Worm (Caenorhabditis elegans): ENCODE data around the gene F20G2.1.

F20G2.1 gene

DNA sequence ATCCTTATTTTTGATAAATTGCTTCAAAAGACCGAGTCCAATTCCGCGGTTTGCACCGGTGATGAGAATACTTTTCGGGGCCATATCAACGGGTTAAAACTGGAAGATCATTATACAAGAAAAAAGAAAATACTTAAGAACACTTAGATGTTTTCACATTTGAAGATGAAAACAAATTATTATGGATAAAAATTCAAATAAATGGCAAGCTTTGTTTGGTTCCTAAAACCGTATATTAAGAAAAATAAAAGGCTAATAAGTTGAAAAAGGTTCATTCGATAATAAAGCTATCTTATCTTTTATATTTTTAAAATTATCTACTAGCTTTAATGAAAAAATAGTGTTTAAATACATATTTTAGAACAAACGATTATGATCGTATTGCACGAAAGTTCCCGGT lies at the start of gene F20G2.1:
TSS of gene F20G2.1 (minus strand) at position 101 of the 400 bp plus-strand sequence.
- no peak for TF ChIP-seq T22C8.4 (GFP tag; IDR thresholded peaks at IDR 0.05)
- TF ChIP-seq ref-1 (GFP tag; conservative IDR thresholded peaks at IDR 0.05) = no peak
- TF ChIP-seq ztf-29 (GFP tag; IDR thresholded peaks at IDR 0.05) = no peak
- TF ChIP-seq flt-1 (GFP tag; IDR thresholded peaks at IDR 0.05) = no peak
- TF ChIP-seq klf-2 (GFP tag; conservative IDR thresholded peaks at IDR 0.05) = no peak
- TF ChIP-seq med-1 (GFP tag; optimal IDR thresholded peaks at IDR 0.05; ENCODE audit: insufficient read depth) = no peak
- no peak for TF ChIP-seq tab-1 (GFP tag; IDR thresholded peaks at IDR 0.05)
- TF ChIP-seq cog-1 (tag; optimal IDR thresholded peaks at IDR 0.05) = no peak
- TF ChIP-seq ztf-23 (GFP tag; IDR thresholded peaks at IDR 0.05) = no peak

DNA sequence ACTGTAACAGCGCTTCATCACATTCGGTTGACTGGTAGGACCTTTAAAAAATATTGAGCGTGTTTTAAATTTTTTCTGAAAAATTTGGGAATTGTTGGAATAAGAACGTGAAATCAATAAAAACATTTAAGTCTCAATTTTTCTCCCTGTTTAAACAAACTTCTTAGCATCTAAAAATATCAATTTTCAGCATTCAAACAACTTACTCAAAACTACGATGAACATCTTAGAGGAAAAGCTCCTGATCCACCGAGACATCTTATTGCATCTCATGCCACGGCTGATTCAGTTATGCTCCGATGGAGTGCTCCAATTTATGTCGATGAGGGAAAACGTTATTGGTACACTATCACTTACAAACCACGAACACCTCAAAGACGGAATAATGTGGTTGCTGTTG lies 45.8 kb upstream of the F20G2.1 start:
- TF ChIP-seq T22C8.4 (GFP tag; IDR thresholded peaks at IDR 0.05) = no peak
- TF ChIP-seq tab-1 (GFP tag; IDR thresholded peaks at IDR 0.05) = no peak
- no peak for TF ChIP-seq flt-1 (GFP tag; IDR thresholded peaks at IDR 0.05)
- TF ChIP-seq ztf-29 (GFP tag; IDR thresholded peaks at IDR 0.05) = no peak
- no peak for TF ChIP-seq ref-1 (GFP tag; conservative IDR thresholded peaks at IDR 0.05)
- no peak for TF ChIP-seq med-1 (GFP tag; optimal IDR thresholded peaks at IDR 0.05; ENCODE audit: insufficient read depth)
- TF ChIP-seq klf-2 (GFP tag; conservative IDR thresholded peaks at IDR 0.05) = no peak
- no peak for TF ChIP-seq cog-1 (tag; optimal IDR thresholded peaks at IDR 0.05)
- no peak for TF ChIP-seq ztf-23 (GFP tag; IDR thresholded peaks at IDR 0.05)

DNA sequence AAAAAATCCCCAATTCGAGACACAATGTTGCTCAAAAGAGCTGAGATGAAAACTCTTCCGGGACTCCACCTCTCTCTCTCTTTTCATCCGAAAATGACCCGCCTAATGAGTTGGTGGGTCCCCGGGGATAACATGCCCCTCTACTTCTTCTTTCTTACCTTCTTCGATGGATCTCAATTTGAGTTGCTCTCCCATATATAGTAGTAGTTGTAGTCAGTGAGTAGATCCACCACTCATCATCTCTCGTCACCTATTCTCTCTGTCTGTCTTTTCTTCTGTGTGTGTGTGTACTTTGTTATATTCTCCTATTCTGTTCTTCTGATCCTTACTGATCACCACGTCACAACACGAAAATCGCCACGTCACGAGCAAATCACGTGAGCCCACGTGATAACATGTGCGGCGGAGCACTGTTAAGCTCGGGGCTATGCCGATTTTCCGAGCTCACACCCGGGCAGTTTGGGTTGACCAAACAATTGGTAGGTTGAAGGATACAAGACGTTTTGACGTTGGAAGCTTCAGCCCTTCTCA lies 42.9 kb upstream of the F20G2.1 start, which contains the start of gene twk-32:
TSS of gene twk-32 (plus strand) at position 396 of the 531 bp plus-strand sequence.
- TF ChIP-seq ztf-23 (GFP tag; IDR thresholded peaks at IDR 0.05) (no peak), klf-2 (GFP tag; conservative IDR thresholded peaks at IDR 0.05) (no peak), tab-1 (GFP tag; IDR thresholded peaks at IDR 0.05) (no peak), med-1 (GFP tag; optimal IDR thresholded peaks at IDR 0.05; ENCODE audit: insufficient read depth) (no peak), T22C8.4 (GFP tag; IDR thresholded peaks at IDR 0.05) (no peak), flt-1 (GFP tag; IDR thresholded peaks at IDR 0.05) (no peak)

DNA sequence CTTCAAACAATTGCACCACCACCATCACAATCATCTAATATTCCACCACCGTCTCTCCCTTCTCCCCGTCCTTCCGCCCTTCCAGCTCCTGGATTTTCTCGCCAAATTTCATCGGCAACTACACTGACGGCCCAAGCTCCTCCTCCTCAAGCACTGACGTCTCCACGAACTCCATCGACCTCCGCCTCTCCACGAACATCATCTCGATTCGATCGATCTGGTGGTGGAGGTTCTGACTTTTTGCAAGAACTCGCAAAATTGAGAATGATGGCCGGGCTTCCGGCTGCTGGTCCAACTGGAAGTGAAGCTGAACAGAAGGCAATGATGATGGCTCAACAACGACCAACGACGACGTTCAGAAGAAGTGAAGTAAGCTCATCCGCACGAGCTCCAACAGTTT lies 40.7 kb upstream of the F20G2.1 start:
- no peak for TF ChIP-seq ztf-29 (GFP tag; IDR thresholded peaks at IDR 0.05)
- TF ChIP-seq tab-1 (GFP tag; IDR thresholded peaks at IDR 0.05) = no peak
- no peak for TF ChIP-seq T22C8.4 (GFP tag; IDR thresholded peaks at IDR 0.05)
- no peak for TF ChIP-seq flt-1 (GFP tag; IDR thresholded peaks at IDR 0.05)

DNA sequence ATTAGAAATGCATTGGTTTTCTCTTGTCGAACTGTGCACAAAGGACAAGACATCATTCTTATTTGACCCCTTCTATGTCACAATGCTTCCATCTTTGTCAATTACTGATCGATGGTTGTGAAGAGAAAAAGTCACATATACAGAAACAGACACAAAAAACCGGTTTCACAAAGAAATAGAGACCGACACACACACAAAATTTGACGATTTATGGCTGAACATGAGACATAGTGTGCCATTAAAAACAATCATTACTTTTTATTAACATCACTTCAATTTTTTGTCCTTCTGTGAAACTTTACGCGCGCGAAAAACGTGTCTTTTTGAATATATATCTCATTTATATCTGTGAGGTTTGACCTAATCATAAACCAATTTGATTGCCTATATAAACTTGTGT lies 37.2 kb upstream of the F20G2.1 start:
- no peak for TF ChIP-seq T22C8.4 (GFP tag; IDR thresholded peaks at IDR 0.05)

DNA sequence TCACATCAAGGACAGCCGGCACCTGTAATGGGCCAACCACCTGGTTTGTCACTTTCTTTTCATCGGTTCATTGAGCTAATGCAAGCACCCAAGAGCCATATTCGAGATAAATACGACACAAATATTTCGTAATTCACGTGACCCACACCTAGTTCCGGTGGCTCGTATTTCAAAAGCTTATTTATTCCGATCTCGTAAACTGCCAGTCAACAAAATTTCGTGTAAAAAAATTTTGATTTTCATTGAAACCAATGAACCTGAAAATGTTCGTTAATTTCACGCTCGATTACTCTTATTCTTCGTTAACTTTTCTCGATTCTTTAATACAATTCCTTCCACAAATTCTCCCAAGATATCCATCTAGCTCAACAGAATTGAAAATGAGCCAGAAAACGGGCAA lies 36.7 kb upstream of the F20G2.1 start:
- TF ChIP-seq tab-1 (GFP tag; IDR thresholded peaks at IDR 0.05) = no peak
- no peak for TF ChIP-seq ref-1 (GFP tag; conservative IDR thresholded peaks at IDR 0.05)
- no peak for TF ChIP-seq klf-2 (GFP tag; conservative IDR thresholded peaks at IDR 0.05)
- TF ChIP-seq ztf-29 (GFP tag; IDR thresholded peaks at IDR 0.05) = no peak
- no peak for TF ChIP-seq flt-1 (GFP tag; IDR thresholded peaks at IDR 0.05)
- no peak for TF ChIP-seq T22C8.4 (GFP tag; IDR thresholded peaks at IDR 0.05)
- TF ChIP-seq ztf-23 (GFP tag; IDR thresholded peaks at IDR 0.05) = no peak
- TF ChIP-seq cog-1 (tag; optimal IDR thresholded peaks at IDR 0.05) = no peak
- TF ChIP-seq med-1 (GFP tag; optimal IDR thresholded peaks at IDR 0.05; ENCODE audit: insufficient read depth) = no peak

DNA sequence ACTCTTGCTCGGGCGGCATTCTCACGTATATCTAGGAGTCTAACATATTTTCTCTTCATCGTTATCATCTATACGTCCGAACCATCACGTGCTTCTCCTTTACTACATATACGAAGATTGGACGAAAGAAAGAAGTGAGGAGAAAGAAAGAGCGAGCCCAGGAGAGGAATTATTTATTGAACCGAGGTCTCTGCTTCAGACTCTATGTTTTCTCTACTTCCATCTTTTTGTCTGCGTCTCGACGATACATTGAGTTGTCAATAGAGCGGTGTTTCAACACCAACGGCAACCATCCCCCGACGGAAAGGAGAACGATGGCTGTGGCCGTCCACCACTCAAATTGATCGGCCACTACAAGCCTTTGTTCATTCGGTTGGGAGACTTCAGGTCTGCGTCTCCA lies 36.0 kb upstream of the F20G2.1 start:
- no peak; the same call in 1 of the 2 replicates for TF ChIP-seq ztf-29 (GFP tag; IDR thresholded peaks at IDR 0.05)
- TF ChIP-seq klf-2 (GFP tag; conservative IDR thresholded peaks at IDR 0.05) = no peak
- no peak for TF ChIP-seq tab-1 (GFP tag; IDR thresholded peaks at IDR 0.05)
- no peak for TF ChIP-seq ref-1 (GFP tag; conservative IDR thresholded peaks at IDR 0.05)
- TF ChIP-seq T22C8.4 (GFP tag; IDR thresholded peaks at IDR 0.05) = peak; percentile 55; the same call in 1 of the 2 replicates
- no peak for TF ChIP-seq med-1 (GFP tag; optimal IDR thresholded peaks at IDR 0.05; ENCODE audit: insufficient read depth)
- TF ChIP-seq cog-1 (tag; optimal IDR thresholded peaks at IDR 0.05) = peak; percentile 82
- peak; percentile 73 for TF ChIP-seq flt-1 (GFP tag; IDR thresholded peaks at IDR 0.05)
- TF ChIP-seq ztf-23 (GFP tag; IDR thresholded peaks at IDR 0.05) = 0 out of 2 replicates have a peak, but pooled peaks have one; percentile 26

DNA sequence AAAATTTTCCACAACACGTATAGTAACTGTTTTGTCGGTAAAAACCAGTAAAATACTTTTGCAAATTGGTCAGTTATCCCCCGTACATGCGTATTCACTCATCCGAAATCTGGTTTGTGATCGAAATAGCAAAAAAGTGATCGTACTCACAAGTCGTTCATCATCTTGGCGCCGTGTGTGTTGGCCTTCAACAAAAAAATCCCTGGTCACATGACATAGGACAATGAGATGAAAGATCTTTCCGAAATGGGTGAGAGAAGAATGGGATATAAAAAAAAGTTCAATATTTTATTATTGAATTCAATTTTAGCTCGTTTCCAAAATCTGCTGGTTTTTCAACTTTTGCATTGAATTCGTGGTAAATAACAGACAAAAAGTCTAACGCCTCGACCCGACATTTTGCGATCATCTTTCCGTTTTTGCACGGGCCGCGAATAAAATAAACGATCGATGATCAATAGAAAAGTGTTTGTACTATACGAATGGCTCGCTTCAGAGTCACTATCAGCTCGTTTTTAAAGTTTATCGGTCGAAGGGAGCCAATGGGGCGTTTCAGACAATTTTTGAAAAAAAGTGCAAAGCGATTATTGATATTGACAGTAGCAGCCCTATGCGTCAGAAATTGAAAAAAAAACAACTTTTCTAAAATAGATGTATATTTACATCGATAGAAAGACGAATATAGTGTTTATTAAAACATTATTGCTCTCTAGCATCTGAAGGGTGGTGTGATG lies 34.7 kb upstream of the F20G2.1 start:
- TF ChIP-seq flt-1 (GFP tag; IDR thresholded peaks at IDR 0.05) = no peak
- TF ChIP-seq med-1 (GFP tag; optimal IDR thresholded peaks at IDR 0.05; ENCODE audit: insufficient read depth) = no peak
- no peak for TF ChIP-seq ztf-23 (GFP tag; IDR thresholded peaks at IDR 0.05)
- no peak for TF ChIP-seq ztf-29 (GFP tag; IDR thresholded peaks at IDR 0.05)
- TF ChIP-seq klf-2 (GFP tag; conservative IDR thresholded peaks at IDR 0.05) = no peak
- no peak for TF ChIP-seq ref-1 (GFP tag; conservative IDR thresholded peaks at IDR 0.05)
- TF ChIP-seq cog-1 (tag; optimal IDR thresholded peaks at IDR 0.05) = no peak
- no peak for TF ChIP-seq T22C8.4 (GFP tag; IDR thresholded peaks at IDR 0.05)
- TF ChIP-seq tab-1 (GFP tag; IDR thresholded peaks at IDR 0.05) = no peak

DNA sequence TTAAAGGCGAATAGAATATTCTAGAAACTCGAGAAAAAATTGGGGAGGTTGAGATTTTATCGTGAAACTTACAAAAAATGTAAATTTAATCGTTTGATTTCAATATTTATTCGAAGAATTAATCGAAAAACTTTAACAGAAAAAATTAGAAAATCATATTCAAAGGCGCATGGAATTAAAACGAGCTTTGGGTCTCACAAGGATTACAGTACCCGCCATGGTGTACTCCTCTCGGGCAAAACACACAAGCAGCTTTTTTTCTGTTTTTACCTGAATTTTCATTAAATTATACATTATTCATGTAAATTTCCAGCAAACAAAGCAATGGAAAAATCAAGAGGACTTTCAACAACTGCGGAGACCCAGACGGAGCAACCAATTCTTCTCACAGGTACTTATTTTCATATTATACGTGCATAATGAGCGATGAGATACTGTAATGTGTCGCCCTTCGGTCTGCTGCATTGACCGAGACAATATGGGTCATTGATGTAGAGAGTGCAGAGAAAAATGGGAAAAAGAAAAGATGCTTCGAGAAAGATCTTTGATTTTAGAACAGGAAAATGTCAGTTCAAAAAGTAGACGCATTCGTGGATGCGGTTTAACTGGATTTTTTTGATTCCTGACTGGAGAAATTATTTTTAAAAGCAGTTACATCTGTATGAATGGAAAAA lies 34.0 kb upstream of the F20G2.1 start, which contains the start of the genes F53C11.4 and F53C11.5:
TSS of gene F53C11.4 (minus strand) at position 128 of the 674 bp plus-strand sequence.
TSS of gene F53C11.5 (plus strand) at position 325 of the 674 bp plus-strand sequence.
- TF ChIP-seq ztf-29 (GFP tag; IDR thresholded peaks at IDR 0.05) = no peak
- no peak for TF ChIP-seq klf-2 (GFP tag; conservative IDR thresholded peaks at IDR 0.05)
- TF ChIP-seq T22C8.4 (GFP tag; IDR thresholded peaks at IDR 0.05) = no peak
- TF ChIP-seq flt-1 (GFP tag; IDR thresholded peaks at IDR 0.05) = no peak

All from whole organism, midembryonic.